Fruit fly (Drosophila melanogaster): ENCODE measurements around the gene CG7879.

CG7879 gene

DNA sequence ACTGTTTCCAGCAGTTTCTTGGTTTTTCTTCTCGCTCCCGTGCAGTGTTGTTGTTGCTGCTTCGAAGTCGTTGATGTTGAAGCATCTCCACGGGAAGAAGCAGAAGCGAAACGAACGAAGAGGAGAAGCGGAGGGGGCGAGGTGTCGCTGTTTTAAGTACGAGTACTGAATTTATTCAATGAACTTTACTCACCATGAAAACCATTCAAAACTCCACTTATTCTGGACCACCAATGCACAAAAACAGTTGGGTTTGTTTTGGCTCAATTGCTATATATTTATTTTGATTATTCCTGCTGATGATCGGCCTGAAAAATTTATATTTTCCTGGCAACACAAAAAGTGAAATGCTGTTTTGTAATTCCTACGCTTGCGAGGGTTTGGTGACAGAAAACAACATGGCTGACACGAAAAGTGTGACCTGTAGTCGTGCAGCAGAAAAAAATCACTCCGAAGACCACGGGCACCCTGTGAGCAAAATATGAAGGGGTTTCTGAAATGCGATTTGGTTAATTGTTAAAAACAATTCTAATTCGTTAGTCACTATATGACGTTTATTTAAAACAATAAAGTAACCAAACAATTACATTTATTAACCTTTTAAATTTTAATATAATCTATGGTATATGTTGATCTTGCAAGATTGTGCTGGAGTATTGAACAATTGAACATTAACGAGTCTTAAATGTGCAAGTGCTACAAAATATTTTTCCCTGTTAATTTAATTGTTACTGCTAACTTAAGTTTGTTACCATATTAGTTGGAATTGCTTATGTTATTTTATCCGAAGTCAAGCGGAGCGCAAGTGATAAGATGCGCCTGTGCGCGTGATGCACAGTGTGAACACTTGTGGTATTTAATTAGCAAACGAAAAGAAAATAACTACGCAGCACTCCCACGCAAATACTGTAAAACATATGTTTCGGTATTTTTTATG lies at the start of gene CG7879:
Gene CG7879 (minus strand): TSS at position 384 of the 937 bp plus-strand sequence.
- TF ChIP-seq Myc (optimal IDR thresholded peaks at IDR 0.05) (no peak), psq (optimal IDR thresholded peaks at IDR 0.05) (no peak), insv (optimal IDR thresholded peaks at IDR 0.05) (no peak), Sin3A (optimal IDR thresholded peaks at IDR 0.05) (no peak), ttk (optimal IDR thresholded peaks at IDR 0.05) (no peak), h (optimal IDR thresholded peaks at IDR 0.05) (no peak)

DNA sequence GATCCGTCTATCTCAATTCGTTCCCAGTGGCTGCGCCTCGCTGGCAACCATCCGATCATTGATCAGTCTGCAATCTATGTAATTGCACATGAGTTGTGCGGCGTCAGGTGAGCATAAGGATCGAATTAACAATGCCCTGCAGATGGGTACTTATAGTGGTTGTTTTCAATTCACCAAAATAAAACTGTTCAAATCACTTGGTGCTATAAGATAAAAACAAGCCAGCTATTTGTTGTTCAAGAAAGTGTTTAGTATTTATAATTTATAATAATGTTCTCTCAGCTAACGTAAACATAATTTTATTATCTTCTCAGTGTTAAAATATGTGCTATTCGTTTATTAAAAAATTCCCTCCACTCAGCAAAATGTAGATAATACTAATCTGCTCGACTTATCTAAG lies 47.3 kb upstream of the CG7879 start, which contains the start of gene CG12105:
Gene CG12105 (minus strand): TSS at position 101 of the 400 bp plus-strand sequence.
- no peak for TF ChIP-seq insv (optimal IDR thresholded peaks at IDR 0.05)
- no peak for TF ChIP-seq Myc (optimal IDR thresholded peaks at IDR 0.05)
- TF ChIP-seq ttk (optimal IDR thresholded peaks at IDR 0.05), result no peak
- TF ChIP-seq h (optimal IDR thresholded peaks at IDR 0.05), result no peak
- no peak for TF ChIP-seq Sin3A (optimal IDR thresholded peaks at IDR 0.05)
- TF ChIP-seq psq (optimal IDR thresholded peaks at IDR 0.05), result no peak

DNA sequence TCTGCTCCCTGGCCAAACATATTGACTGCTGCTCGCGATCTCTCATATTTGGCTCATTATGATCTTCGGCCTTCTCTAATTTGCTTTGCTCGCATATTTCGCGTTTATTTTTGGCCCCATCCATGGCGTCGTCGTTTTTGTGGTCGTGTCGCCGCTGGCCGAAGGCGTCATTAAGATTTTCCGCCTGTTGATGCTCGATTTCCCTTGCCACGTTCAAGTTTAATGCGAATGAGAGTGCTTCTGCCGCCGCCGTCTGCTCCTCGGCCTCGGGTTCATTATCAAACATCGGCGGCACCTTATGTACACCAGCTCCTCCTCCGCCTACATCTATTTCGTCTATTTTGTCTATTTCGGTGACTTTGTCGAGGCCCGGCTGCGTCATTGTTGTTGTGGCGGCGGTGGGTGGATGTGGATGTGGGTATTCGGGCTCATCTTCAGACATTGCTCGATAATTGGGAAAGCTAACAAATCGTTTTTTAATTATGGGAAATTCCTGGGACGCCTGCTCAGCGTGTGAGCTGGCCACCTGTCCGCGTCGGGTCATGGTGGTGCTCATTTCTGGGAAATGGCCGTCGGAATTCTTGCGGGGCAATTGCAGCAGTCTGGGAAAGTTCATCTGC lies 46.2 kb upstream of the CG7879 start:
- TF ChIP-seq insv (optimal IDR thresholded peaks at IDR 0.05), result no peak
- TF ChIP-seq ttk (optimal IDR thresholded peaks at IDR 0.05), result no peak
- no peak for TF ChIP-seq psq (optimal IDR thresholded peaks at IDR 0.05)
- TF ChIP-seq Myc (optimal IDR thresholded peaks at IDR 0.05), result no peak
- TF ChIP-seq Sin3A (optimal IDR thresholded peaks at IDR 0.05), result no peak
- TF ChIP-seq h (optimal IDR thresholded peaks at IDR 0.05), result no peak

DNA sequence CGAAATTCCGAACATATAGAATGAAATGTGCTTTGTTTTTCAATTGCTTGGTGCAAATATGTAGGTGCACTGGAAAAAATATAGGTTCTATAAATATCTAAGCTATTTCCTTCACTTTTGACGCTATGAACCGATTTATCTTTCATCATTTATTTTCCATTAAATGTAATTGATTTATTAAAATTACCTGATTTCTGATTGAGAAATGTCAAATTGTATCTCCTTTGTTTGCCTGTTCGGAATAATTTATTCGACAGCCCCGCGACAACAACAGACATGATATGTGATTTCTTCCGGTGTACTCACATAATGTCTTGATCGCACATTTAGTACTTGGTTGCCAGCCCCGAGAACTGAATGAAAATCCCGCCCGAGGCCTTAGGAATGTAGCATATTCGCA lies 41.2 kb upstream of the CG7879 start:
- no peak for TF ChIP-seq insv (optimal IDR thresholded peaks at IDR 0.05)
- TF ChIP-seq h (optimal IDR thresholded peaks at IDR 0.05), result no peak
- no peak for TF ChIP-seq ttk (optimal IDR thresholded peaks at IDR 0.05)
- no peak for TF ChIP-seq Sin3A (optimal IDR thresholded peaks at IDR 0.05)
- TF ChIP-seq psq (optimal IDR thresholded peaks at IDR 0.05), result no peak
- no peak for TF ChIP-seq Myc (optimal IDR thresholded peaks at IDR 0.05)

DNA sequence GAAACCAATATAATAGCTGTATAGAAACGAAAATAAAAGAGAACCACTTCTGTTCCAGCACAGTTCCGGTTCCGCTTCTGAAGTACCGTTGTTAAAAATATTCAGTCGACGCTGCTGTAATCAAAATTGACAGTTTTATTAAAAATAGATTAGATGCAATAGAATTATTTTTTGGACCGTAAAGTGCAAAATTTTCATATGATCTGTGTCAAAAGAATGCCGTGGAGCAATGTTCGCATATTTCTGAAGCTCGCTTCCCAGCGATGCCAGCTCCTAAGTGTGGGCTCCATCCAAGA lies 34.4 kb upstream of the CG7879 start, which contains the start of the genes CG18170 and CG33791:
Gene CG18170 (plus strand): TSS at position 122 of the 296 bp plus-strand sequence.
Gene CG33791 (plus strand): TSS at position 122 of the 296 bp plus-strand sequence.
- TF ChIP-seq psq (optimal IDR thresholded peaks at IDR 0.05) (no peak), Myc (optimal IDR thresholded peaks at IDR 0.05) (no peak), Sin3A (optimal IDR thresholded peaks at IDR 0.05) (no peak), ttk (optimal IDR thresholded peaks at IDR 0.05) (no peak), h (optimal IDR thresholded peaks at IDR 0.05) (no peak), insv (optimal IDR thresholded peaks at IDR 0.05) (no peak)

DNA sequence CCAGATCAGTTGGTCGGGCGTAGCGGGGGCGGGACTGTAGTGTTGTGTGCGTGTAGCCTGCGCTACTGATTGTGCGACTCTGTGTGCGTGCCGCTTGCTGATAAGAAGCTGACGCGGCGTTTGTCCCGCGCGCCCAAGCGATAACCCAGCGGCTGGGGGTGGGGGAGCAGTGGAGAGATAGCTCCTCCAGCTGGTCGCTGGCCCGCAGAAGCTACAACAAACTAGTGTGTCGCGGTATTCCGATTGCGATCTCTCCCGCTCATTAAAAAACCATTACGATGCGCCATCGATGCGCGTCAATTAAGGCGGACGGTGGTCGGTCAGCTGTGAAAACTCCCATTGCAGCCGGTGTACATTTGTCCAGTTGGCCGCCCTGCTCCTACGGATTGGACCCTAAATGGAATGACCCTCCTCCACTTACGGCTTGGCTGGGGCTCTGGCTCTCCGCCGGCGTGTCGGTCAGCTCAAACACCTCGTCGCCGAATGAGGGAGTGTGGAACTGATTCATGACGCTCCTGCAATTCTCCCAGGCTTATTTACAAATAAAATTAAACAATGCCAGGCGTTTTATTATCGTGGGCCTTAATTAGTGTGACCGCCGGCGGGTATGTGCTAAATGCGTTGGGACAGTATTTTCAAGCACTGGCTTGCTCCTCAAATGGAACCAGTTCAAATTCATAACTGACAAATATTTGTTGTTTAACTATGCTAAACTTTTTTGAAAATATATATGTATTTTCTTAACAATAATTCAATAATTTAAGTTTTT lies 33.8 kb upstream of the CG7879 start, which contains the start of gene CG12104:
Gene CG12104 (minus strand): TSS at position 611 of the 769 bp plus-strand sequence.
- TF ChIP-seq h (optimal IDR thresholded peaks at IDR 0.05) (no peak), Sin3A (optimal IDR thresholded peaks at IDR 0.05) (no peak), psq (optimal IDR thresholded peaks at IDR 0.05) (no peak), ttk (optimal IDR thresholded peaks at IDR 0.05) (no peak), Myc (optimal IDR thresholded peaks at IDR 0.05) (no peak), insv (optimal IDR thresholded peaks at IDR 0.05) (no peak)

DNA sequence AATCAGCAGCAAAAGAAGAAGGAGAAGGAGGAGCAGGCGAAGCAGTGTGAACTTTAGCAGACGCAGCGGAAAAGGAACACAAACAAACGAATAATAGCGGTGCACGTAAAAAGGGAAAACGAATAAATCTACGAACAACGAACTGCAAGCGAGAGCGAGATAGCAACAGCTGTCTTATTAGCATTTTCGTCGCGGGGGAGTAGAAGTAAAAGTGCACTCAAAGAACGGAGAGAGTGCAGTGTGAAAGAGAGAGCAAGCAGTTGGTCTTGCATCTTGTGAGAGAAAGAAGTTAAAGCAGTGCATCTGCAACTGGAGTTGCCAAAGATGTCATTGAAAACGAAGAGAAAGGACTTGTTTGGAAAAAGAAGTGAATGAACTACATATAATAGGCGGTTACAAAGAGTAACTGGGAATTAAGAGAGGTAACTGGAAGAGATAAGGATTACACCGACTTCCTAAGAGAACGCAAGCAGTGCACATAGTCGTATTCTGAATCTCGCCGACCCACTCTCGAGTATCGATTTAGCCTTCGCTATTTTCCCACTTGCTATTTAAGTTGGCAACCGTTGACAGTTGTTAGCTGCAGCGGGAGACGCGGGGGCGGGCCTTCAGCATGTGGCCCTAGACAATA lies 24.5 kb upstream of the CG7879 start:
- TF ChIP-seq psq (optimal IDR thresholded peaks at IDR 0.05), result no peak
- no peak for TF ChIP-seq Sin3A (optimal IDR thresholded peaks at IDR 0.05)
- TF ChIP-seq Myc (optimal IDR thresholded peaks at IDR 0.05), result no peak
- TF ChIP-seq ttk (optimal IDR thresholded peaks at IDR 0.05), result no peak
- TF ChIP-seq insv (optimal IDR thresholded peaks at IDR 0.05), result no peak
- TF ChIP-seq h (optimal IDR thresholded peaks at IDR 0.05), result no peak

DNA sequence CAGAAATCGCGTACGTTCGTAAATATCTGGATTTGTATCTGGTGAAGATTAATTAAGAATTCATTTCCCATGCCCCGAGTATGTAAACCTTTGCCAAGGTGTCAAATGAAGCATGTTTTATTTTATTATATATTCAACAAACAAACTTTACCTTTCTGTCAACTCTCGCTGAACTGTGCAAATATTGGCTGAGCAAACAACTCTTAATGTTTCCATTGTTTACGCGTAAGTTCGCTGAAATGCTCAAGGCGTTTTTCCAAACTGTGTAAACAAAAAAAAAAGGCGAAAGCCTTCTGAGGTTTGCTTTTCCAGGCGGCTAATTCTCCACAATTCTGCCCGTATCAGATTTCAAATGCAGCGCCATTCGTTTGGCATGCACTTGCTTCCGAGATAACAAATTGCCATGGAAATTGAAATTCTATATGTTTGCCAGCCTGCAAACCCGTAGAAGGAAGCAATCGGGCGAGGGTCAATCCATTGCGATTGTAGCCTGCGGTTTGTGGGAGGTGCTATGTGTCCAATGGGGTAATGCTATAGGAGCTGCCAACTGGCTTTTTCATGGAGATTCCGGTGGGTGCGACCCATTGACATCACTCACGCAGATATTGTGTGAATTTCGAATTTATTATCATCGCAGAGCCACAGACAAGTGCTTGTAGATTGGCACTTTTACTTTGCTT lies 23.4 kb upstream of the CG7879 start:
- TF ChIP-seq ttk (optimal IDR thresholded peaks at IDR 0.05) (no peak), insv (optimal IDR thresholded peaks at IDR 0.05) (no peak), Myc (optimal IDR thresholded peaks at IDR 0.05) (no peak), Sin3A (optimal IDR thresholded peaks at IDR 0.05) (no peak), h (optimal IDR thresholded peaks at IDR 0.05) (no peak)

DNA sequence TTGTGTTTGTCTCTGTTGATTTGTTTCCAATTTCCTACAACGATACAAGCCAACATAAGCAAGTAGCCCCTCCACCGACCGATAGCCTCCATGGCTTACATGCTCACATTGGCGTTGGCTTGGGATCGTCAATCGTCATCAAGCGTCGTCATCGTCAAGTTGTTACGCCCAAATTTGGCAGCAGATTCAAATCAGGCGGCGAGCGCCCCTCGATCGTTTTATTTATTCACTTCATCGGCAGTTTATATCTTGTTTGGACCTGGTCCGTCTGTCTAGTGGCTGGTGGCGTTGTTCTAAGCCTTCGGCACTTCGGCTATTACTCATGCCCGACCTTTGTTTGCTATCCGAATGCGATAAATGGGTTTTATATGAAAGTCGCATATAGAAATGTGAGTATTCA lies 21.8 kb upstream of the CG7879 start:
- no peak for TF ChIP-seq ttk (optimal IDR thresholded peaks at IDR 0.05)
- no peak for TF ChIP-seq psq (optimal IDR thresholded peaks at IDR 0.05)
- TF ChIP-seq Myc (optimal IDR thresholded peaks at IDR 0.05), result no peak
- no peak for TF ChIP-seq Sin3A (optimal IDR thresholded peaks at IDR 0.05)
- TF ChIP-seq insv (optimal IDR thresholded peaks at IDR 0.05), result no peak
- TF ChIP-seq h (optimal IDR thresholded peaks at IDR 0.05), result no peak

DNA sequence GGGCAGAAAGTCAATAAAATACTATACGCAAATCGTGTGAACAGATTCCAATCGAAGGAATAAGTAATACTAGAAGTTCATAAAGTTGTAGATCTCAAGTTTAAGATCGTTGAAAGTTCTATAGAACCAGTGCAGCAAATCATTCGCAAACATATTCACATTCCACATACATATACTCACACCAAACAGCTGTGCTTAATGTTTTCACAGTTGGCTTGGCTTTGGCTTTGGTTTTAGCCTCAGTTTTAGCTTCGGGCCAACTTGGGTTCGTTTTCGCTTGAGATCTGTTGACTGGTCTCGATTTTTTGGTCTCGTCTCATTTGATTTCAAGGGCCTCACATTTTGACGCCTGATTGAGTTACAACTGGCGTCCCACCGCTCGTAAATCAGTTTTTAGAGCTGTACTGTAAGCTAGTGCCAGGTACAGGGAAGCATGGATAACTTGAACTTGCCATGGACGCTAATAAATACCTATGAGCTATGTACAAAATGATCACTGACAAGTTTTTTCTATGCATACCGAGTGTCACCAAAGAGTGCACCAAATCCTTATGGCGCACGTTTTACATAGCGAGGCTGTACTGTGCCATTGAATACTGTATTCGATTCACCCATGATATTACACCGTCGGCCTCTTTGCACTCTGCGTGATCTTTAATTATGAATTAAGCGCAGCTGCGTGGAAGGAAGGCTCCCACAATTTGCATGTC lies 18.9 kb upstream of the CG7879 start:
- TF ChIP-seq Myc (optimal IDR thresholded peaks at IDR 0.05), result no peak
- TF ChIP-seq insv (optimal IDR thresholded peaks at IDR 0.05), result no peak
- TF ChIP-seq ttk (optimal IDR thresholded peaks at IDR 0.05), result no peak
- TF ChIP-seq h (optimal IDR thresholded peaks at IDR 0.05), result no peak
- TF ChIP-seq Sin3A (optimal IDR thresholded peaks at IDR 0.05), result no peak
- TF ChIP-seq psq (optimal IDR thresholded peaks at IDR 0.05), result no peak

Measured in Kc167 (cell line).